Fruit fly (Drosophila melanogaster): Measurements from ENCODE around the gene IPIP.

DNA sequence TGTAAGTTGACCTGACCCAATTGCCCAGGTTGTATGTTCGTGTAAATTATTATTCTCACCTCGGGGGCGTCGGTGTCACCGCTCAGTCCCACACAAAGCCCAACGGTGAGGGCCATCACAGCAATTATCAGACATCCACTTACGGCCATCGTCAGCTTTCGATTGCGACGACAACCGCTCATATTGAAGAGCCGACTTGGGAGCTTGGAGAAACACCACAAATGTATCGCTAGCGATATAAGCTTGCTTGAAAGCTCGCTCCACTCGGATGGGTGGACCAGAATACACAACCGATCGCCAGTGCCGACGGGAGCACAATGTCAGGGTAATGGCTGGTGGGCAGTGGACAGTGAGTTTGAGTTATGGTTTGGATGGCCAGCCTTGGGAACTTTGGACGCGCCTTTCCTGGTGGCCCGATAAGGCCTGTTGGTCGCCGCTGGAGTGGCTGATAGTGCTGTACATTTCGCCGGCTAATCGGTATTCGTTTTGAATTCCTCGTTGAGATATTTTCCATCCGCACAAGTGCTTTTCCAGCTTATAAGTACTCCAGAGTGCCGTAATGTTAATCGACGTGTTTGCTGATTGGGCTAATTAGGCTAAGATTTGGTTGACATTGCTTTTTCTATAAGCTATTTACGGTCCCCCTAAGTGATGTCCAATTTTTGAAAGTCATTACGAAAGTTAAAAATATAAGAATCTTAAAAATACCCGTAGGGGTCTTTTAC, 41.1 kb upstream of the IPIP start, which contains the start of gene Gal:
- TF ChIP-seq CG8478 (optimal IDR thresholded peaks at IDR 0.05) (no peak), CTCF (optimal IDR thresholded peaks at IDR 0.05) (no peak)

All from S2 (cell line).